Worm (Caenorhabditis elegans): ENCODE results near the gene pdtf-1.
"Not testable (repeated sequence)": the region's sequence is repeated elsewhere in the genome, so short reads cannot be mapped to it uniquely, and the experiment has no call there.

pdtf-1 gene

DNA sequence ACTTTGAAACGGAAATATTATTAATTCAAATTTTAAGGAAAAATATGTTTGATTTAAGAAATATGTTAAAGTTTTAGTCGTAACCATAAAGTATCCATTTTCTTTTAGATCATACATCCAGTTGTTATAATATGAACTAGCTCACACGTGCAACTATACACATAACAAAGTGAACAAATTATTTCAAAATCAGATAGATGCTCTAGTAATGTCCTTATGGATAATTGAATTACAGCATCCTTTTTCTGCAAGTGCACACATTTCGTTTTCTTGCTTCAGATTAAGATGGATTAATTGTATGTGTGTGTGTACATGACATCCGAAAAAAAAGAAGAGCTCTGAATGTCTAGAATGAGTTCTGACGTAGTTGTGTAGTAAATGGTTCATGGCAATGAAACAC is 47.2 kb upstream of the pdtf-1 start:
- no peak for TF ChIP-seq zim-3 (tag; optimal IDR thresholded peaks at IDR 0.05)

DNA sequence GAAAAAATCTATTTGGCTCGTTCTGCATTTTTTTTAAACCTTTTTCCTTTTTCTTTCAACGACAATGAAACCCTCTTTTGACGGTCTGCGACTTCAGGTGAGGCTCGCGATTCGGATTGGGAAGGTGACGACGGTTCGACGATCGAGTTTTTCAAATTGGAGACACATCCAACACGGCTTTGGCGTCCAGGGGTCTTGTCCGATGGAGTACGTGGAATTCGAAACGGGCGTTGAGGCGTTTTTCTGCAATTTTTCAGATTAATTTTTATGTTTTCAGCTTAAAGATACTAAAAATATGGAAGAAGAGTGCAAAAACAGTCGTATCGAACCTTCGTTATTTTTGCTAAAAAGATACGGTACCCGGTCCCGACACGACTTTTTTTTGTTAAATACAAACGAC is 43.7 kb upstream of the pdtf-1 start, which contains the start of gene D2096.10:
Gene D2096.10, minus strand, starts transcription at position 101 of the 400 bp plus-strand sequence.
- TF ChIP-seq ztf-22 (GFP tag; optimal IDR thresholded peaks at IDR 0.05); nhr-90 (tag; optimal IDR thresholded peaks at IDR 0.05); B0035.1 (tag; optimal IDR thresholded peaks at IDR 0.05): not testable (repeated sequence)

DNA sequence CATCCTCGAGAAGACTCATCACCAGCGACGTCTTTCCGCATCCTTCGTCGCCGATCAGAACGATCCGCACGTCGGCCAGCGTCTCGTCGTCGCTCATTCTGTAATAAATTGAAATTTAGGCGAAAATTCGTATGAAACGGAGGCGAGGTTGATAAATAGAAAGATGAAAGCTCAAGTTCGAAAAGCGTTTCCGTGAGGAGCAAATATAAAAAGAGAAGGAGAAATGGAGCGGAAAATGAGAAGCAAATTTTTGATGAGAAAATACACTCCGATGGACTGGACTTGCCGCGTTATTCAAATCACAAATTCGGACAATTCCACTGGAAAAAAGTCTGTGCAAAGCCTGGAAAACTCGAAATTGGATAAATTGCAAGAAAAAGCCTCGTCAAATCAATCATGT is 38.7 kb upstream of the pdtf-1 start, which contains the start of gene D2096.11:
Gene D2096.11, minus strand, starts transcription at position 101 of the 400 bp plus-strand sequence.
- TF ChIP-seq die-1 (tag; optimal IDR thresholded peaks at IDR 0.05) (no peak), F10E7.11 (tag; optimal IDR thresholded peaks at IDR 0.05) (no peak), F33H1.4 (GFP tag; IDR thresholded peaks at IDR 0.05) (no peak), ets-4 (GFP tag; optimal IDR thresholded peaks at IDR 0.05) (no peak), B0261.1 (tag; optimal IDR thresholded peaks at IDR 0.05) (no peak), sdz-38 (tag; optimal IDR thresholded peaks at IDR 0.05) (no peak), nfya-2 (GFP tag; IDR thresholded peaks at IDR 0.05) (no peak), D2030.7 (GFP tag; IDR thresholded peaks at IDR 0.05) (no peak), C17E4.6 (GFP tag; IDR thresholded peaks at IDR 0.05) (no peak), athp-1 (tag; optimal IDR thresholded peaks at IDR 0.05) (no peak), attf-6 (GFP tag; IDR thresholded peaks at IDR 0.05) (no peak), lir-1 (GFP tag; conservative IDR thresholded peaks at IDR 0.05) (no peak), zim-3 (tag; optimal IDR thresholded peaks at IDR 0.05) (no peak), F39B2.1 (GFP tag; IDR thresholded peaks at IDR 0.05) (no peak), lsy-27 (tag; optimal IDR thresholded peaks at IDR 0.05; ENCODE audit: borderline replicate concordance, insufficient read depth) (no peak), hsf-1 (GFP tag; IDR thresholded peaks at IDR 0.05) (no peak)

- TF ChIP-seq nhr-120 (GFP tag; IDR thresholded peaks at IDR 0.05) (no peak), ceh-58 (GFP tag; IDR thresholded peaks at IDR 0.05) (no peak), bed-2 (GFP tag; IDR thresholded peaks at IDR 0.05) (no peak), ztf-25 (GFP tag; IDR thresholded peaks at IDR 0.05) (no peak)
These were observed 36.5 kb upstream of the pdtf-1 start, which contains the start of gene timm-17B.2 for ce11 chrIV:8396348-8396747. Gene timm-17B.2 (plus strand): TSS chrIV:8396648.

DNA sequence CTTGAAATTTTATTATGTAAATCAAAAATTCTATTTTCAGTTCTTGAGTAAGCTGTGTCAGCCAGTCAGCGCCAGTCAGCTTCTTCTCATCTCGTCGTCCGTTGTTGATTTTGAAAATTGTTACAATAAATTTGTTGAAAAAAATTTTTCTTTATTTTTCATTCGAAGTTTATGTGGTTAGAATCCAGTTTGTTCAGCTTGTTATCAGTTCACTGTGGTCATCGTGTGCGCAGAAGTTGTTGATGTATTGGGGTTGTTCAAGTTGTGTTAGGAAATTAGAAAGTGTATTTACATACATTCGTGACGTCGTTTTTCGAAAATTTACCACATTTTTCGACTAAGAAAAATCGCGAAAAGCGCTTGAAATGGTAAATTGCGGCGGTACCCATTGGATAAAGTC is 35.0 kb upstream of the pdtf-1 start:
- TF ChIP-seq hrde-1 (tag; optimal IDR thresholded peaks at IDR 0.05; ENCODE audit: borderline replicate concordance) (peak; percentile 57), B0035.1 (tag; optimal IDR thresholded peaks at IDR 0.05) (no peak), madf-6 (GFP tag; IDR thresholded peaks at IDR 0.05) (no peak), Y79H2A.3 (GFP tag; conservative IDR thresholded peaks at IDR 0.05) (0 out of 2 replicates have a peak, but pooled peaks have one; percentile 56)

ce11 chrIV:8412538-8412937 is 20.3 kb upstream of the pdtf-1 start:
- TF ChIP-seq pbrm-1 (GFP tag; IDR thresholded peaks at IDR 0.05): peak; percentile 25; the same call in 1 of the 2 replicates
- peak; percentile 41; the same call in 1 of the 2 replicates for TF ChIP-seq D2030.7 (GFP tag; IDR thresholded peaks at IDR 0.05)
- peak; percentile 49 for TF ChIP-seq rpc-1 (optimal IDR thresholded peaks at IDR 0.05)
- TF ChIP-seq rpc-1 (tag; optimal IDR thresholded peaks at IDR 0.05): peak; percentile 68
- peak; percentile 82; the same call in 1 of the 2 replicates for TF ChIP-seq ztf-25 (GFP tag; IDR thresholded peaks at IDR 0.05)
- 0 out of 2 replicates have a peak, but pooled peaks have one; percentile 15 for TF ChIP-seq B0019.2 (GFP tag; conservative IDR thresholded peaks at IDR 0.05)
- TF ChIP-seq madf-6 (GFP tag; IDR thresholded peaks at IDR 0.05): peak; percentile 38; the same call in 1 of the 2 replicates
- TF ChIP-seq tbp1 (GFP tag; optimal IDR thresholded peaks at IDR 0.05): peak; percentile 86
- peak; percentile 68; the same call in 1 of the 2 replicates for TF ChIP-seq hsf-1 (GFP tag; IDR thresholded peaks at IDR 0.05)
- TF ChIP-seq lin-26 (GFP tag; IDR thresholded peaks at IDR 0.05): peak; percentile 88
- 0 out of 2 replicates have a peak, but pooled peaks have one; percentile 38 for TF ChIP-seq ceh-40 (GFP tag; IDR thresholded peaks at IDR 0.05)
- TF ChIP-seq madf-3 (GFP tag; IDR thresholded peaks at IDR 0.05): peak; percentile 61; the same call in 1 of the 2 replicates
- peak; percentile 70 for TF ChIP-seq hmg-1.2 (GFP tag; IDR thresholded peaks at IDR 0.05)
- TF ChIP-seq B0261.1 (tag; optimal IDR thresholded peaks at IDR 0.05): peak; percentile 59
- TF ChIP-seq cebp-2 (GFP tag; IDR thresholded peaks at IDR 0.05): 0 out of 2 replicates have a peak, but pooled peaks have one; percentile 76

Measured in whole organism, young adult.